Worm (Caenorhabditis elegans) whole organism, young adult: ENCODE data around the gene F22F7.12.

Experiments
- B0261.1 ChIP-seq: sonication (generic microtip); optimal IDR thresholded peaks from 2 replicates; lab custom pipeline; 2016; ENCODE audit warnings: mild to moderate bottlenecking, missing genetic modification characterization, moderate library complexity, missing compliant biosample characterization
- B0336.3 ChIP-seq: fragments of 200-800 bp; sonication (Bioruptor generic); IDR thresholded peaks from 2 replicates; pipeline ENCODE4 v1.3.6; 2022; ENCODE audit warnings: missing genetic modification characterization, missing compliant biosample characterization
- C17E4.6 ChIP-seq: fragments of 200-800 bp; sonication (Bioruptor generic); IDR thresholded peaks from 2 replicates; pipeline ENCODE4 v1.3.6; 2022; ENCODE audit warnings: missing genetic modification reagents, missing genetic modification characterization, missing compliant biosample characterization
- F37B4.10 ChIP-seq: fragments of 200-800 bp; sonication (Bioruptor generic); IDR thresholded peaks from 2 replicates; pipeline ENCODE4 v1.3.6; 2022; ENCODE audit warnings: missing genetic modification characterization, missing compliant biosample characterization
- F57C9.4 ChIP-seq: sonication (generic microtip); optimal IDR thresholded peaks from 2 replicates; lab custom pipeline; 2017; ENCODE audit warnings: mild to moderate bottlenecking, missing genetic modification characterization, missing compliant biosample characterization
- K11D2.4 ChIP-seq: fragments of 200-800 bp; sonication (Bioruptor generic); IDR thresholded peaks from 2 replicates; pipeline ENCODE4 v1.3.6; 2022; ENCODE audit warnings: missing genetic modification reagents, missing genetic modification characterization, missing compliant biosample characterization
- T26A5.8 ChIP-seq: sonication (generic microtip); optimal IDR thresholded peaks from 2 replicates; lab custom pipeline; 2016; ENCODE audit warnings: missing genetic modification characterization, missing compliant biosample characterization
- Y56A3A.18 ChIP-seq: fragments of 200-800 bp; sonication (Bioruptor generic); IDR thresholded peaks from 2 replicates; pipeline ENCODE4 v1.3.6; 2022; ENCODE audit warnings: missing genetic modification reagents, missing genetic modification characterization, missing compliant biosample characterization
- ZK185.1 ChIP-seq: sonication (generic microtip); optimal IDR thresholded peaks from 2 replicates; lab custom pipeline; 2016; ENCODE audit warnings: mild to moderate bottlenecking, missing genetic modification characterization, missing compliant biosample characterization; ENCODE audit not compliant: poor library complexity, severe bottlenecking
- aptf-3 ChIP-seq: fragments of 200-800 bp; sonication (Bioruptor generic); IDR thresholded peaks from 2 replicates; pipeline ENCODE4 v1.3.6; 2022; ENCODE audit warnings: missing genetic modification characterization, missing compliant biosample characterization
- attf-5 ChIP-seq: fragments of 200-800 bp; sonication (Bioruptor generic); optimal IDR thresholded peaks from 2 replicates; lab custom pipeline; 2018; ENCODE audit warnings: mild to moderate bottlenecking, missing genetic modification characterization, missing compliant biosample characterization
- attf-6 ChIP-seq: fragments of 200-800 bp; sonication (Bioruptor generic); IDR thresholded peaks from 2 replicates; pipeline ENCODE4 v1.3.6; 2022; ENCODE audit warnings: missing genetic modification reagents, missing genetic modification characterization, missing compliant biosample characterization
- bed-2 ChIP-seq: fragments of 200-800 bp; sonication (Bioruptor generic); IDR thresholded peaks from 2 replicates; pipeline ENCODE4 v1.3.6; 2022; ENCODE audit warnings: missing genetic modification reagents, missing genetic modification characterization, missing compliant biosample characterization
- ceh-58 ChIP-seq: fragments of 200-800 bp; sonication (Bioruptor generic); IDR thresholded peaks from 2 replicates; pipeline ENCODE4 v1.3.6; 2022; ENCODE audit warnings: missing genetic modification characterization, missing compliant biosample characterization
- egl-44 ChIP-seq: fragments of 200-800 bp; sonication (Bioruptor generic); IDR thresholded peaks from 2 replicates; pipeline ENCODE4 v1.3.6; 2022; ENCODE audit warnings: missing genetic modification reagents, missing genetic modification characterization, missing compliant biosample characterization
- ekl-4 ChIP-seq: fragments of 200-800 bp; sonication (Bioruptor generic); IDR thresholded peaks from 2 replicates; pipeline ENCODE4 v1.3.6; 2022; ENCODE audit warnings: missing genetic modification reagents, missing genetic modification characterization, missing compliant biosample characterization
- him-1 ChIP-seq: sonication (generic microtip); optimal IDR thresholded peaks from 2 replicates; lab custom pipeline; 2016; ENCODE audit warnings: missing genotype, missing genetic modification reagents, missing genetic modification characterization, missing compliant biosample characterization
- hlh-12 ChIP-seq: sonication (generic microtip); optimal IDR thresholded peaks from 2 replicates; lab custom pipeline; 2016; ENCODE audit warnings: missing genetic modification characterization, missing compliant biosample characterization
- hmg-20 ChIP-seq: fragments of 200-800 bp; sonication (Bioruptor generic); IDR thresholded peaks from 2 replicates; pipeline ENCODE4 v1.3.6; 2022; ENCODE audit warnings: missing genetic modification reagents, missing genetic modification characterization, missing compliant biosample characterization
- hsf-1 ChIP-seq: fragments of 200-800 bp; sonication (Bioruptor generic); IDR thresholded peaks from 2 replicates; pipeline ENCODE4 v1.3.6; 2022; ENCODE audit warnings: missing genetic modification reagents, missing genetic modification characterization, missing compliant biosample characterization
- lag-1 ChIP-seq: fragments of 200-800 bp; sonication (Bioruptor generic); IDR thresholded peaks from 2 replicates; pipeline ENCODE4 v1.3.6; 2022; ENCODE audit warnings: missing genetic modification reagents, missing genetic modification characterization, missing compliant biosample characterization
- let-526 ChIP-seq: fragments of 200-800 bp; sonication (Bioruptor generic); IDR thresholded peaks from 2 replicates; pipeline ENCODE4 v1.3.6; 2022; ENCODE audit warnings: missing genetic modification reagents, missing genetic modification characterization, missing compliant biosample characterization
- lin-40 ChIP-seq: sonication (generic microtip); optimal IDR thresholded peaks from 2 replicates; lab custom pipeline; 2016; ENCODE audit warnings: missing genetic modification characterization, mild to moderate bottlenecking, missing compliant biosample characterization, missing genotype, missing genetic modification reagents
- lin-54 ChIP-seq: fragments of 200-800 bp; sonication (Bioruptor generic); optimal IDR thresholded peaks from 2 replicates; lab custom pipeline; 2018; ENCODE audit warnings: mild to moderate bottlenecking, missing genetic modification characterization, missing compliant biosample characterization
- mxl-1 ChIP-seq: sonication (generic microtip); optimal IDR thresholded peaks from 2 replicates; lab custom pipeline; 2016; ENCODE audit warnings: missing genetic modification characterization, missing compliant biosample characterization
- nfya-2 ChIP-seq: fragments of 200-800 bp; sonication (Bioruptor generic); IDR thresholded peaks from 2 replicates; pipeline ENCODE4 v1.3.6; 2022; ENCODE audit warnings: missing genetic modification reagents, missing genetic modification characterization, missing compliant biosample characterization
- nhr-80 ChIP-seq: sonication (generic microtip); optimal IDR thresholded peaks from 2 replicates; lab custom pipeline; 2016; ENCODE audit warnings: missing genetic modification characterization, missing compliant biosample characterization
- somi-1 ChIP-seq: fragments of 200-800 bp; sonication (Bioruptor generic); optimal IDR thresholded peaks from 2 replicates; lab custom pipeline; 2018; ENCODE audit warnings: mild to moderate bottlenecking, missing genetic modification characterization, missing compliant biosample characterization
- tbp1 ChIP-seq: fragments of 200-800 bp; sonication (Bioruptor generic); optimal IDR thresholded peaks from 2 replicates; lab custom pipeline; 2018; ENCODE audit warnings: mild to moderate bottlenecking, missing genetic modification characterization, missing compliant biosample characterization
- unc-62 ChIP-seq: fragments of 150-350 bp; optimal IDR thresholded peaks from 2 replicates; lab custom pipeline; 2014; ENCODE audit warnings: missing biosample characterization, missing genetic modification reagents, missing genetic modification characterization
- xnd-1 ChIP-seq: sonication (generic microtip); optimal IDR thresholded peaks from 2 replicates; lab custom pipeline; 2016; ENCODE audit warnings: missing genotype, missing genetic modification reagents, missing genetic modification characterization, missing compliant biosample characterization
- zfh-2 ChIP-seq: fragments of 200-800 bp; sonication (Bioruptor generic); conservative IDR thresholded peaks from 2 replicates; pipeline ENCODE4 v1.3.6; 2022; ENCODE audit warnings: missing genetic modification reagents, missing genetic modification characterization, missing compliant biosample characterization
- ztf-3 ChIP-seq: fragments of 200-800 bp; sonication (Bioruptor generic); optimal IDR thresholded peaks from 2 replicates; lab custom pipeline; 2018; ENCODE audit warnings: mild to moderate bottlenecking, missing genetic modification characterization, missing compliant biosample characterization

F22F7.12 gene

ce11 chrV:2187864-2188345 lies 43.6 kb upstream of the F22F7.12 start, which contains the start of gene Y5H2B.3:
Y5H2B.3 (plus strand) TSS chrV:2188295.
- TF ChIP-seq unc-62 (no peak), lag-1 (GFP tag; lab: Robert Waterston, UW) (no peak)

- TF ChIP-seq him-1 (tag; lab: Kevin White, UChicago) (no peak), aptf-3 (GFP tag; lab: Robert Waterston, UW) (no peak), zfh-2 (GFP tag; lab: Robert Waterston, UW) (0 out of 2 replicates have a peak, but pooled peaks have one; percentile 44), F37B4.10 (GFP tag; lab: Robert Waterston, UW) (0 out of 2 replicates have a peak, but pooled peaks have one; percentile 47)
Observed at ce11 chrV:2185486-2185885, 41.2 kb upstream of the F22F7.12 start.

ce11 chrV:2183162-2183561 lies 38.9 kb upstream of the F22F7.12 start, which contains the start of gene cyp-33C2:
cyp-33C2 (plus strand) TSS chrV:2183488.
- peak; percentile 28; the same call in 1 of the 2 replicates for TF ChIP-seq let-526 (GFP tag; lab: Robert Waterston, UW)
- no peak for TF ChIP-seq B0261.1
- no peak for TF ChIP-seq K11D2.4
- no peak for TF ChIP-seq tbp1 (GFP tag; lab: Kevin White, UChicago)
- peak; percentile 51 for TF ChIP-seq nhr-80 (tag; lab: Kevin White, UChicago)
- no peak for TF ChIP-seq ceh-58 (GFP tag; lab: Robert Waterston, UW)
- TF ChIP-seq, all 124 proteins: peak for 2

- TF ChIP-seq hsf-1 (GFP tag; lab: Robert Waterston, UW), result no peak
Observed at ce11 chrV:2181738-2182137, 37.4 kb upstream of the F22F7.12 start, which contains the start of gene srbc-16. srbc-16 (plus strand) TSS chrV:2182038.

ce11 chrV:2179214-2179613 lies 34.9 kb upstream of the F22F7.12 start, which contains the start of gene cyp-33C1:
cyp-33C1 (plus strand) TSS chrV:2179514.
- TF ChIP-seq C17E4.6 (GFP tag; lab: Robert Waterston, UW), result no peak
- TF ChIP-seq ekl-4 (GFP tag; lab: Robert Waterston, UW), result no peak
- no peak for TF ChIP-seq lin-54 (GFP tag; lab: Kevin White, UChicago)
- TF ChIP-seq ztf-3 (GFP tag; lab: Kevin White, UChicago), result no peak
- no peak for TF ChIP-seq ZK185.1
- TF ChIP-seq attf-5 (GFP tag; lab: Kevin White, UChicago), result no peak
- TF ChIP-seq bed-2 (GFP tag; lab: Robert Waterston, UW), result no peak
- no peak for TF ChIP-seq mxl-1 (tag; lab: Kevin White, UChicago)
- TF ChIP-seq xnd-1 (tag; lab: Kevin White, UChicago), result no peak
- TF ChIP-seq Y56A3A.18, result no peak
- TF ChIP-seq hmg-20 (GFP tag; lab: Robert Waterston, UW), result no peak
- no peak for TF ChIP-seq attf-6 (GFP tag; lab: Robert Waterston, UW)

ce11 chrV:2177307-2177764 lies 33.0 kb upstream of the F22F7.12 start, which contains the start of gene srbc-17:
srbc-17 (plus strand) TSS chrV:2177714.
- TF ChIP-seq nfya-2 (GFP tag; lab: Robert Waterston, UW) (no peak), B0336.3 (GFP tag; lab: Robert Waterston, UW) (no peak), egl-44 (GFP tag; lab: Robert Waterston, UW) (no peak), hlh-12 (tag; lab: Kevin White, UChicago) (no peak), lin-40 (tag; lab: Kevin White, UChicago) (no peak), T26A5.8 (tag; lab: Kevin White, UChicago) (no peak), somi-1 (GFP tag; lab: Kevin White, UChicago) (no peak), F57C9.4 (tag; lab: Kevin White, UChicago) (no peak)
